Fruit fly (Drosophila melanogaster): ENCODE results near the gene Muted.

Gene Muted

DNA sequence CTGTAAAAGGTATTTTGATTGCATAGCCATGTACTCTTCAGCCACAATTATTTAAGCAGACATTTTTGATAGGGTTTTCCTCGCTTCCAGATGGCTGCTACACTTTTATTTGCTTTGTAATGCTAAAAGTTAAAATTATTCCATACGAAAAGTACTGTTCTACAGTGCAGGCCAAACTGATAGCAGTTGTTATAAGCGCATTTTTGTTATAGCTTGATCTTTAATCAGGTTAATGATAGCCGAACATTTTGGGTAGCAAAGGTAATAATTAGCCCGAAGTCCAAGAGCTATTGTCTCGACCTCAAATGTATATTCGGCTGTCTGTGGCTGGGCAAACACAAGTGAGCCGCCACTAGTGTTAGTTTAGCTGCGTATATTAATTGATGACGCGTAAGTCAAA lies 4.5 kb upstream of the Muted start:
- TF ChIP-seq foxo (GFP tag; optimal IDR thresholded peaks at IDR 0.05) (peak in 1 of 2 experiments; percentile 14), psq (GFP tag; optimal IDR thresholded peaks at IDR 0.05) (peak; percentile 2), br (GFP tag; optimal IDR thresholded peaks at IDR 0.05) (no peak), dsf (GFP tag; optimal IDR thresholded peaks at IDR 0.05; ENCODE audit: borderline replicate concordance) (no peak), Hnf4 (GFP tag; optimal IDR thresholded peaks at IDR 0.05) (peak; percentile 14), h (GFP tag; optimal IDR thresholded peaks at IDR 0.05) (peak; percentile 18), Vsx2 (GFP tag; optimal IDR thresholded peaks at IDR 0.05; ENCODE audit: partially characterized antibody) (no peak), HLH106 (tag; optimal IDR thresholded peaks at IDR 0.05) (no peak)

DNA sequence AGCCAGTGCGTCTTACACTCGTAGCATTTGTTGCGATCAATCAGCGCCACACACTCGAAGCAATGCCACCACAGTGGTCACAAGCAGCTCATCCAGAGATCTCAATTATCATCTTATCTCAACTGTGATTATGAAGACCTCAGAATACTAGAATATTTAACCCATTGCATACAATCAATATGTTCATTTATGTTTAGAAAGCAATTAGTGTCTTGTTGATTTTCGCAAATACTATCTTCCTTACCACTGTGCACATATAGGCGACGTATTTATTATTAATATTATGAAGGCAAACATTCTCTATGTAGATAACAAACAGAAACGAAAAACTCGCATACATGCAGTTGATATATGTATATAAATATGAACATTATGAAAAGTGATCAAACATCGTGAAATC lies 3.6 kb upstream of the Muted start:
- TF ChIP-seq Hnf4 (GFP tag; optimal IDR thresholded peaks at IDR 0.05), result peak; percentile 77
- peak; percentile 92 for TF ChIP-seq h (GFP tag; optimal IDR thresholded peaks at IDR 0.05)
- no peak for TF ChIP-seq Dfd (GFP tag; optimal IDR thresholded peaks at IDR 0.05)
- peak; percentile 27 for TF ChIP-seq woc (GFP tag; optimal IDR thresholded peaks at IDR 0.05)
- no peak for TF ChIP-seq Abd-B (GFP tag; optimal IDR thresholded peaks at IDR 0.05)
- TF ChIP-seq fru (GFP tag; optimal IDR thresholded peaks at IDR 0.05), result peak; percentile 80
- peak; percentile 60 for TF ChIP-seq sage (GFP tag; optimal IDR thresholded peaks at IDR 0.05)
- TF ChIP-seq br (GFP tag; optimal IDR thresholded peaks at IDR 0.05), result peak; percentile 79
- TF ChIP-seq CG9705 (GFP tag; optimal IDR thresholded peaks at IDR 0.05), result no peak
- peak; percentile 68 for TF ChIP-seq Jra (GFP tag; optimal IDR thresholded peaks at IDR 0.05)
- TF ChIP-seq Sp1 (GFP tag; optimal IDR thresholded peaks at IDR 0.05), result peak; percentile 50
- TF ChIP-seq Dif (GFP tag; optimal IDR thresholded peaks at IDR 0.05; ENCODE audit: partially characterized antibody), result no peak
- peak; percentile 92 for TF ChIP-seq OdsH (GFP tag; optimal IDR thresholded peaks at IDR 0.05)
- peak; percentile 89 for TF ChIP-seq ey (GFP tag; optimal IDR thresholded peaks at IDR 0.05)
- peak; percentile 61 for TF ChIP-seq HLH106 (tag; optimal IDR thresholded peaks at IDR 0.05)
- peak; percentile 15 for TF ChIP-seq dmrt93B (GFP tag; optimal IDR thresholded peaks at IDR 0.05)
- TF ChIP-seq psq (GFP tag; optimal IDR thresholded peaks at IDR 0.05), result peak; percentile 72
- peak; percentile 85 for TF ChIP-seq brk (GFP tag; optimal IDR thresholded peaks at IDR 0.05)
- peak; percentile 63 for TF ChIP-seq Mio (GFP tag; optimal IDR thresholded peaks at IDR 0.05)
- no peak for TF ChIP-seq tai (GFP tag; optimal IDR thresholded peaks at IDR 0.05)
- TF ChIP-seq dl (GFP tag; optimal IDR thresholded peaks at IDR 0.05; ENCODE audit: insufficient read depth in 1 of 2, partially characterized antibody in 2 of 2), result no peak
- peak; percentile 23 for TF ChIP-seq CG32264 (GFP tag; optimal IDR thresholded peaks at IDR 0.05)
- TF ChIP-seq Rel (GFP tag; optimal IDR thresholded peaks at IDR 0.05), result peak; percentile 46
- TF ChIP-seq Rel (tag; optimal IDR thresholded peaks at IDR 0.05), result peak; percentile 24
- TF ChIP-seq foxo (GFP tag; optimal IDR thresholded peaks at IDR 0.05), result peak in 1 of 2 experiments; percentile 85
- peak; percentile 94 for TF ChIP-seq rgr (GFP tag; optimal IDR thresholded peaks at IDR 0.05)
- TF ChIP-seq sv (GFP tag; optimal IDR thresholded peaks at IDR 0.05), result peak; percentile 47

DNA sequence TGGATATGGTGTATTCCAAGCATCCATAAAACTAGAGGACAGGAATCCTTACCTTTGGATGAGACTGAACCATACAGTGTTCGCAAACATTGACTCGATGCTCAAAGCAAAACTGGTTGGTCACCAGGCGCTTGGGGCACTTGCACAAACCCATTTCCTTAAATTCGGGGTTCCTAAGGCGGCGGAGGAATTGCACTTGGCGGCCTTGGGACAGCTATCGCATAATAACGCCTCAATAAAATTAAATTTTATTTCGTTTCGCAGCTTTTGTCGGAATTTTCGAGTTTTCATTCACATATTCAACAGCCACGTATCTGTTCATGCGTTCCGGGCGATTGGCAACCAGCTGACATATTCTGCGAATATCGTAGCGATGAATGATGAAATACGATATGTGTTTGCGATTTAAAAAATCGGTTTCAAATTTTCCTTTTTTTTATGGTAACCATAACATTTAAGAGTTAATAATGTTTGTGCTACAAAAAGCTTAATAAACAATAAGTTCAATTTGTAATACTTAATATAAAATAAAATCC lies 3.3 kb downstream of the Muted start, which contains the start of gene CG5382:
Gene CG5382, minus strand, starts transcription at position 324 of the 536 bp plus-strand sequence.
- TF ChIP-seq Vsx2 (GFP tag; optimal IDR thresholded peaks at IDR 0.05; ENCODE audit: partially characterized antibody) (peak; percentile 97), psq (GFP tag; optimal IDR thresholded peaks at IDR 0.05) (no peak), lola (GFP tag; optimal IDR thresholded peaks at IDR 0.05) (no peak), GATAd (GFP tag; optimal IDR thresholded peaks at IDR 0.05) (no peak), Hnf4 (GFP tag; optimal IDR thresholded peaks at IDR 0.05) (no peak), jim (GFP tag; optimal IDR thresholded peaks at IDR 0.05) (no peak), tai (GFP tag; optimal IDR thresholded peaks at IDR 0.05) (no peak), fru (GFP tag; optimal IDR thresholded peaks at IDR 0.05) (no peak), Dif (GFP tag; optimal IDR thresholded peaks at IDR 0.05; ENCODE audit: partially characterized antibody) (peak; percentile 85), sage (GFP tag; optimal IDR thresholded peaks at IDR 0.05) (peak; percentile 39), brk (GFP tag; optimal IDR thresholded peaks at IDR 0.05) (no peak), dsf (GFP tag; optimal IDR thresholded peaks at IDR 0.05; ENCODE audit: borderline replicate concordance) (no peak), Dfd (GFP tag; optimal IDR thresholded peaks at IDR 0.05) (no peak), usp (GFP tag; optimal IDR thresholded peaks at IDR 0.05) (no peak), Abd-B (GFP tag; optimal IDR thresholded peaks at IDR 0.05) (no peak), CG32264 (GFP tag; optimal IDR thresholded peaks at IDR 0.05) (no peak), sv (GFP tag; optimal IDR thresholded peaks at IDR 0.05) (no peak), Myc (optimal IDR thresholded peaks at IDR 0.05) (peak; percentile 48)
